Fruit fly (Drosophila melanogaster) whole organism, embryonic: ENCODE results near the gene Tom.

ENCODE experiments used
- Ada2b ChIP-seq: fragments of 200-800 bp; sonication (Bioruptor generic); IDR thresholded peaks from 2 replicates; pipeline ENCODE4 v1.3.6; 2022; ENCODE audit warnings: missing biosample characterization, missing genetic modification characterization
- Antp ChIP-seq: fragments of 200-800 bp; sonication (Bioruptor generic); optimal IDR thresholded peaks from 3 replicates; lab custom pipeline; 2016; ENCODE audit warnings: missing biosample characterization, missing genetic modification characterization
- Atf-2 ChIP-seq: fragments of 200-800 bp; sonication (Bioruptor generic); optimal IDR thresholded peaks from 2 replicates; lab custom pipeline; 2016; ENCODE audit warnings: missing biosample characterization, missing genetic modification characterization
- Awh ChIP-seq: fragments of 200-800 bp; sonication (Bioruptor generic); IDR thresholded peaks from 2 replicates; pipeline ENCODE4, ENCODE4 v1.3.6; 2022; ENCODE audit warnings: missing biosample characterization, missing genetic modification characterization
- Bgb ChIP-seq: fragments of 200-800 bp; sonication (Bioruptor generic); IDR thresholded peaks from 2 replicates; pipeline ENCODE4 v1.3.6; 2022; ENCODE audit warnings: missing biosample characterization, missing genetic modification characterization; ENCODE audit not compliant: partially characterized antibody
- CG10274 ChIP-seq: fragments of 200-800 bp; sonication (Bioruptor generic); optimal IDR thresholded peaks from 3 replicates; lab custom pipeline; 2017; ENCODE audit warnings: missing biosample characterization, mild to moderate bottlenecking, missing genetic modification characterization
- CG12744 ChIP-seq: fragments of 200-800 bp; sonication (Bioruptor generic); optimal IDR thresholded peaks from 2 replicates; lab custom pipeline; 2016; ENCODE audit warnings: missing biosample characterization, missing genetic modification characterization
- CG12942 ChIP-seq: fragments of 200-800 bp; sonication (Bioruptor generic); optimal IDR thresholded peaks from 3 replicates; lab custom pipeline; 2016; ENCODE audit warnings: missing biosample characterization, missing genetic modification characterization
- CG17802 ChIP-seq: fragments of 200-800 bp; sonication (Bioruptor generic); optimal IDR thresholded peaks from 2 replicates; lab custom pipeline; 2018; ENCODE audit warnings: missing biosample characterization, mild to moderate bottlenecking, missing genetic modification characterization, moderate library complexity
- CG2202 ChIP-seq: fragments of 200-800 bp; sonication (Bioruptor generic); optimal IDR thresholded peaks from 2 replicates; lab custom pipeline; 2018; ENCODE audit warnings: missing biosample characterization, mild to moderate bottlenecking, missing genetic modification characterization
- CG33557 ChIP-seq: fragments of 200-800 bp; sonication (Bioruptor generic); optimal IDR thresholded peaks from 2 replicates; lab custom pipeline; 2019; ENCODE audit warnings: missing biosample characterization, mild to moderate bottlenecking, missing genetic modification characterization, moderate library complexity
- CG42726 ChIP-seq: fragments of 200-800 bp; sonication (Bioruptor generic); IDR thresholded peaks from 2 replicates; pipeline ENCODE4 v1.3.6; 2022; ENCODE audit warnings: missing biosample characterization, missing genetic modification characterization; ENCODE audit not compliant: partially characterized antibody
- CG4617 ChIP-seq: fragments of 200-800 bp; sonication (Bioruptor generic); optimal IDR thresholded peaks from 3 replicates; lab custom pipeline; 2016; ENCODE audit warnings: missing biosample characterization, missing genetic modification characterization, borderline replicate concordance
- CG8089 ChIP-seq: fragments of 200-800 bp; sonication (Bioruptor generic); optimal IDR thresholded peaks from 3 replicates; lab custom pipeline; 2016; ENCODE audit warnings: missing biosample characterization, missing genetic modification characterization
- CG8924 ChIP-seq: fragments of 200-800 bp; optimal IDR thresholded peaks from 3 replicates; lab custom pipeline; 2019; ENCODE audit warnings: missing biosample characterization, mild to moderate bottlenecking, missing genetic modification characterization, moderate library complexity
- Camta ChIP-seq: fragments of 200-800 bp; sonication (Bioruptor generic); optimal IDR thresholded peaks from 2 replicates; lab custom pipeline; 2016; ENCODE audit warnings: missing biosample characterization, missing genetic modification characterization
- Chrac-16 ChIP-seq: fragments of 200-800 bp; sonication (Bioruptor generic); optimal IDR thresholded peaks from 3 replicates; lab custom pipeline; 2016; ENCODE audit warnings: missing biosample characterization, missing genetic modification characterization
- D ChIP-seq, 2 experiments: fragments of 200-800 bp in 1 of 2; fragments of >200 bp in 1 of 2; sonication (Bioruptor generic) in 1 of 2; optimal IDR thresholded peaks; 2 replicates in 1 of 2; 3 replicates in 1 of 2; lab custom pipeline; 2017; ENCODE audit warnings: mild to moderate bottlenecking in 1 of 2, missing biosample characterization in 1 of 2, missing genetic modification characterization in 1 of 2, missing genetic modification reagents in 1 of 2
- Dbx ChIP-seq: fragments of 200-800 bp; sonication (Bioruptor generic); IDR thresholded peaks from 3 replicates; pipeline ENCODE4 v1.3.6; 2022; ENCODE audit warnings: missing biosample characterization, missing genetic modification characterization
- Dek ChIP-seq: fragments of 200-800 bp; sonication (Bioruptor generic); optimal IDR thresholded peaks from 3 replicates; lab custom pipeline; 2019; ENCODE audit warnings: missing biosample characterization, mild to moderate bottlenecking, missing genetic modification characterization, moderate library complexity
- Dll ChIP-seq: fragments of 200-800 bp; sonication (Bioruptor generic); IDR thresholded peaks from 4 replicates; pipeline ENCODE4 v1.3.6; 2022; ENCODE audit warnings: missing biosample characterization, missing genetic modification characterization; ENCODE audit not compliant: partially characterized antibody
- Fer1 ChIP-seq: fragments of 200-800 bp; sonication (Bioruptor generic); optimal IDR thresholded peaks from 2 replicates; lab custom pipeline; 2017; ENCODE audit warnings: missing biosample characterization, mild to moderate bottlenecking, missing genetic modification characterization
- Hey ChIP-seq: fragments of 200-800 bp; sonication (Bioruptor generic); optimal IDR thresholded peaks from 3 replicates; lab custom pipeline; 2018; ENCODE audit warnings: missing biosample characterization, mild to moderate bottlenecking, missing genetic modification characterization
- NFAT ChIP-seq: fragments of 200-800 bp; sonication (Bioruptor generic); IDR thresholded peaks from 2 replicates; pipeline ENCODE4 v1.3.6; 2022; ENCODE audit warnings: missing biosample characterization, missing genetic modification characterization
- Spps ChIP-seq: fragments of 200-800 bp; sonication (Bioruptor generic); optimal IDR thresholded peaks from 2 replicates; lab custom pipeline; 2018; ENCODE audit warnings: missing biosample characterization, mild to moderate bottlenecking, missing genetic modification characterization
- ab ChIP-seq: fragments of 200-800 bp; sonication (Bioruptor generic); optimal IDR thresholded peaks from 2 replicates; lab custom pipeline; 2016; ENCODE audit warnings: missing biosample characterization, missing genetic modification characterization
- bbx ChIP-seq: fragments of 200-800 bp; sonication (Bioruptor generic); IDR thresholded peaks from 2 replicates; pipeline ENCODE4 v1.3.6; 2022; ENCODE audit warnings: missing biosample characterization, missing genetic modification characterization; ENCODE audit not compliant: partially characterized antibody
- cas ChIP-seq: fragments of 200-800 bp; sonication (Bioruptor generic); IDR thresholded peaks from 2 replicates; pipeline ENCODE4 v1.3.6; 2022; ENCODE audit warnings: missing biosample characterization, missing genetic modification characterization
- caup ChIP-seq: fragments of 200-800 bp; sonication (Bioruptor generic); optimal IDR thresholded peaks from 3 replicates; lab custom pipeline; 2017; ENCODE audit warnings: missing biosample characterization, mild to moderate bottlenecking, missing genetic modification characterization, moderate library complexity; ENCODE audit not compliant: severe bottlenecking
- crp ChIP-seq, 2 experiments: fragments of 200-800 bp; sonication (Bioruptor generic); optimal IDR thresholded peaks; 2 replicates in 1 of 2; 3 replicates in 1 of 2; lab custom pipeline; 2017; ENCODE audit warnings: missing biosample characterization in 2 of 2, missing genetic modification characterization in 2 of 2, mild to moderate bottlenecking in 1 of 2, moderate library complexity in 1 of 2
- disco-r ChIP-seq: fragments of 200-800 bp; sonication (Bioruptor generic); optimal IDR thresholded peaks from 2 replicates; lab custom pipeline; 2016; ENCODE audit warnings: missing biosample characterization, missing genetic modification characterization
- dm ChIP-seq: fragments of 200-800 bp; sonication (Bioruptor generic); optimal IDR thresholded peaks from 3 replicates; lab custom pipeline; 2016; ENCODE audit warnings: missing biosample characterization, missing genetic modification characterization
- gcm ChIP-seq: fragments of 200-800 bp; sonication (Bioruptor generic); optimal IDR thresholded peaks from 2 replicates; lab custom pipeline; 2019; ENCODE audit warnings: missing biosample characterization, mild to moderate bottlenecking, missing genetic modification characterization, moderate library complexity
- gcm2 ChIP-seq: fragments of 200-800 bp; sonication (Bioruptor generic); optimal IDR thresholded peaks from 2 replicates; lab custom pipeline; 2016; ENCODE audit warnings: missing biosample characterization, missing genetic modification characterization
- gem ChIP-seq: fragments of 200-800 bp; sonication (Bioruptor generic); optimal IDR thresholded peaks from 2 replicates; lab custom pipeline; 2019; ENCODE audit warnings: missing biosample characterization, mild to moderate bottlenecking, missing genetic modification characterization, moderate library complexity
- ind ChIP-seq: fragments of 200-800 bp; sonication (Bioruptor generic); optimal IDR thresholded peaks from 3 replicates; lab custom pipeline; 2016; ENCODE audit warnings: missing biosample characterization, missing genetic modification characterization
- kni ChIP-seq: fragments of 200-800 bp; sonication (Bioruptor generic); optimal IDR thresholded peaks from 3 replicates; lab custom pipeline; 2017; ENCODE audit warnings: mild to moderate bottlenecking, missing biosample characterization, missing genetic modification reagents, missing genetic modification characterization
- lilli ChIP-seq: fragments of 200-800 bp; sonication (Bioruptor generic); optimal IDR thresholded peaks from 3 replicates; lab custom pipeline; 2016; ENCODE audit warnings: missing biosample characterization, missing genetic modification characterization
- lmd ChIP-seq: fragments of 200-800 bp; sonication (Bioruptor generic); IDR thresholded peaks from 2 replicates; pipeline ENCODE4 v1.3.6; 2022; ENCODE audit warnings: missing biosample characterization, missing genetic modification characterization
- nau ChIP-seq: fragments of 200-800 bp; sonication (Bioruptor generic); optimal IDR thresholded peaks from 3 replicates; lab custom pipeline; 2017; ENCODE audit warnings: missing biosample characterization, mild to moderate bottlenecking, missing genetic modification characterization, missing genetic modification reagents
- nerfin-1 ChIP-seq: fragments of 200-800 bp; sonication (Bioruptor generic); optimal IDR thresholded peaks from 3 replicates; lab custom pipeline; 2019; ENCODE audit warnings: missing biosample characterization, mild to moderate bottlenecking, missing genetic modification characterization, moderate library complexity
- prd ChIP-seq, 3 experiments: fragments of >200 bp in 2 of 3; fragments of 200-800 bp in 1 of 3; sonication (Bioruptor generic) in 1 of 3; optimal IDR thresholded peaks in 2 of 3; IDR thresholded peaks in 1 of 3; 2 replicates in 2 of 3; 3 replicates in 1 of 3; pipeline versions ENCODE4 v1.3.6 to Lab custom; 2017 to 2022; ENCODE audit warnings: missing biosample characterization in 1 of 3, missing genetic modification characterization in 1 of 3
- psq ChIP-seq: fragments of 200-800 bp; sonication (Bioruptor generic); optimal IDR thresholded peaks from 2 replicates; lab custom pipeline; 2017; ENCODE audit warnings: missing biosample characterization, missing genetic modification characterization
- schlank ChIP-seq: fragments of 200-800 bp; sonication (Bioruptor generic); optimal IDR thresholded peaks from 2 replicates; lab custom pipeline; 2018; ENCODE audit warnings: missing biosample characterization, mild to moderate bottlenecking, missing genetic modification characterization
- sens-2 ChIP-seq: fragments of 200-800 bp; sonication (Bioruptor generic); IDR thresholded peaks from 2 replicates; pipeline ENCODE4 v1.3.6; 2022; ENCODE audit warnings: missing biosample characterization, missing genetic modification characterization
- tup ChIP-seq: fragments of 200-800 bp; sonication (Bioruptor generic); optimal IDR thresholded peaks from 2 replicates; lab custom pipeline; 2016; ENCODE audit warnings: missing biosample characterization, mild to moderate bottlenecking, missing genetic modification characterization, moderate library complexity
- wor ChIP-seq: fragments of 200-800 bp; sonication (Bioruptor generic); IDR thresholded peaks from 2 replicates; pipeline ENCODE4 v1.3.6; 2022; ENCODE audit warnings: missing biosample characterization, missing genetic modification characterization
- zen ChIP-seq: fragments of 200-800 bp; sonication (Bioruptor generic); optimal IDR thresholded peaks from 3 replicates; lab custom pipeline; 2018; ENCODE audit warnings: missing biosample characterization, mild to moderate bottlenecking, missing genetic modification characterization, moderate library complexity

The Tom gene

dm6 chr3L:15011638-15012335 lies 42.6 kb downstream of the Tom start (continued):
- TF ChIP-seq tup (GFP tag; lab: Kevin White, UChicago) (no peak), Spps (tag; lab: Kevin White, UChicago) (peak; percentile 76), disco-r (no peak), Dll (GFP tag; lab: Robert Waterston, UW) (no peak), nau (GFP tag; lab: Kevin White, UChicago) (peak; percentile 25), Dek (peak; percentile 63), CG42726 (GFP tag; lab: Robert Waterston, UW) (no peak), Awh (GFP tag; lab: Robert Waterston, UW) (peak; percentile 65), Fer1 (GFP tag; lab: Kevin White, UChicago) (peak; percentile 74), CG12942 (peak; percentile 57), zen (tag; lab: Kevin White, UChicago) (peak; percentile 77), bbx (no peak), CG2202 (tag; lab: Kevin White, UChicago) (peak; percentile 36), Antp (GFP tag; lab: Kevin White, UChicago) (no peak), crp (GFP tag; optimal IDR thresholded peaks at IDR 0.05; lab: Kevin White, UChicago) (no peak), gcm2 (GFP tag; lab: Kevin White, UChicago) (no peak), CG12744 (GFP tag; lab: Kevin White, UChicago) (no peak), CG33557 (peak; percentile 78), CG8924 (peak; percentile 89), Hey (tag; lab: Kevin White, UChicago) (no peak), ab (GFP tag; lab: Kevin White, UChicago) (no peak), gem (tag; lab: Kevin White, UChicago) (peak; percentile 93), Camta (GFP tag; lab: Kevin White, UChicago) (peak; percentile 18), cas (GFP tag; lab: Robert Waterston, UW) (no peak), Dbx (0 out of 3 replicates have a peak, but pooled peaks have one; percentile 18), CG17802 (tag; lab: Kevin White, UChicago) (peak; percentile 22), nerfin-1 (tag; lab: Kevin White, UChicago) (peak; percentile 74), ind (GFP tag; lab: Kevin White, UChicago) (peak; percentile 66), sens-2 (GFP tag; lab: Robert Waterston, UW) (peak; percentile 65), D (optimal IDR thresholded peaks at IDR 0.05; lab: Kevin White, UChicago) (no peak), D (GFP tag; optimal IDR thresholded peaks at IDR 0.05; lab: Kevin White, UChicago) (peak; percentile 70), CG8089 (GFP tag; lab: Kevin White, UChicago) (no peak), wor (peak; percentile 61), dm (no peak), kni (GFP tag; lab: Kevin White, UChicago) (no peak), gcm (GFP tag; lab: Kevin White, UChicago) (peak; percentile 84), NFAT (peak; percentile 27; the same call in 1 of the 2 replicates), prd (optimal IDR thresholded peaks at IDR 0.05; lab: Kevin White, UChicago) (no peak), prd (GFP tag; IDR thresholded peaks at IDR 0.05; lab: Robert Waterston, UW) (peak; percentile 73), Chrac-16 (GFP tag; lab: Kevin White, UChicago) (peak; percentile 47), Ada2b (GFP tag; lab: Robert Waterston, UW) (peak; percentile 79), Atf-2 (GFP tag; lab: Kevin White, UChicago) (peak; percentile 16), lmd (GFP tag; lab: Robert Waterston, UW) (peak; percentile 71), caup (peak; percentile 35), schlank (tag; lab: Kevin White, UChicago) (no peak), lilli (GFP tag; lab: Kevin White, UChicago) (peak; percentile 50), psq (GFP tag; lab: Kevin White, UChicago) (peak; percentile 39), CG10274 (GFP tag; lab: Kevin White, UChicago) (peak; percentile 2), Bgb (GFP tag; lab: Robert Waterston, UW) (no peak), CG4617 (GFP tag; lab: Kevin White, UChicago) (peak; percentile 18)
